Fruit fly (Drosophila melanogaster) whole organism, prepupa: Measurements from ENCODE around the gene CG42710.

ENCODE experiments used
- CG10669 ChIP-seq: fragments of 200-800 bp; sonication (Bioruptor generic); optimal IDR thresholded peaks from 3 replicates; lab custom pipeline; 2018; ENCODE audit warnings: missing biosample characterization, mild to moderate bottlenecking, missing genetic modification characterization, moderate library complexity
- CG6808 ChIP-seq: fragments of 200-800 bp; sonication (Bioruptor generic); optimal IDR thresholded peaks from 3 replicates; lab custom pipeline; 2017; ENCODE audit warnings: missing biosample characterization, missing genetic modification characterization, mild to moderate bottlenecking, moderate library complexity, missing genetic modification reagents
- CG7368 ChIP-seq: fragments of 200-800 bp; sonication (Bioruptor generic); optimal IDR thresholded peaks from 3 replicates; lab custom pipeline; 2016; ENCODE audit warnings: missing biosample characterization, missing genetic modification characterization
- CG8319 ChIP-seq: fragments of 200-800 bp; sonication (Bioruptor generic); optimal IDR thresholded peaks from 3 replicates; lab custom pipeline; 2016; ENCODE audit warnings: missing biosample characterization, missing genetic modification characterization
- Eip75B ChIP-seq: fragments of 200-800 bp; sonication (Bioruptor generic); optimal IDR thresholded peaks from 3 replicates; lab custom pipeline; 2016; ENCODE audit warnings: missing biosample characterization, missing genetic modification characterization
- Ets21C ChIP-seq: fragments of 200-800 bp; sonication (Bioruptor generic); optimal IDR thresholded peaks from 3 replicates; lab custom pipeline; 2016; ENCODE audit warnings: missing biosample characterization, missing genetic modification characterization
- Gug ChIP-seq: fragments of 200-800 bp; sonication (Bioruptor generic); IDR thresholded peaks from 2 replicates; pipeline ENCODE4 v1.3.6; 2022; ENCODE audit warnings: missing biosample characterization, missing genetic modification characterization
- Hr39 ChIP-seq: fragments of 200-800 bp; sonication (Bioruptor generic); optimal IDR thresholded peaks from 2 replicates; lab custom pipeline; 2016; ENCODE audit warnings: missing biosample characterization, missing genetic modification characterization
- Met ChIP-seq: fragments of 200-800 bp; sonication (Bioruptor generic); optimal IDR thresholded peaks from 3 replicates; lab custom pipeline; 2016; ENCODE audit warnings: missing biosample characterization, missing genetic modification characterization
- Smox ChIP-seq: fragments of 200-800 bp; sonication (Bioruptor generic); optimal IDR thresholded peaks from 3 replicates; lab custom pipeline; 2016; ENCODE audit warnings: missing biosample characterization, missing genetic modification characterization
- Sox102F ChIP-seq: fragments of 200-800 bp; sonication (Bioruptor generic); optimal IDR thresholded peaks from 2 replicates; lab custom pipeline; 2016; ENCODE audit warnings: missing biosample characterization, mild to moderate bottlenecking, missing genetic modification characterization
- salr ChIP-seq, 2 experiments: fragments of 200-800 bp; sonication (Bioruptor generic); optimal IDR thresholded peaks; 3 replicates each; lab custom pipeline; 2016 to 2018; ENCODE audit warnings: missing biosample characterization in 2 of 2, missing genetic modification characterization in 2 of 2, mild to moderate bottlenecking in 1 of 2
- vri ChIP-seq: fragments of 200-800 bp; sonication (Bioruptor generic); optimal IDR thresholded peaks from 3 replicates; lab custom pipeline; 2016; ENCODE audit warnings: missing biosample characterization, mild to moderate bottlenecking, missing genetic modification characterization

- TF ChIP-seq Hr39 (GFP tag; lab: Kevin White, UChicago) (no peak), Ets21C (GFP tag; lab: Kevin White, UChicago) (peak; percentile 1), CG7368 (GFP tag; lab: Kevin White, UChicago) (no peak), Gug (no peak), Eip75B (GFP tag; lab: Kevin White, UChicago) (peak; percentile 26), salr (GFP tag; optimal IDR thresholded peaks at IDR 0.05; lab: Kevin White, UChicago) (no peak), vri (GFP tag; lab: Kevin White, UChicago) (peak; percentile 95), CG6808 (GFP tag; lab: Kevin White, UChicago) (peak; percentile 19), Met (GFP tag; lab: Kevin White, UChicago) (peak; percentile 3), Smox (GFP tag; lab: Kevin White, UChicago) (no peak), CG10669 (GFP tag; lab: Kevin White, UChicago) (no peak), CG8319 (GFP tag; lab: Kevin White, UChicago) (no peak), Sox102F (GFP tag; lab: Kevin White, UChicago) (peak; percentile 31)
Measured at dm6 chr2L:8735572-8735996, 46.7 kb downstream of the CG42710 start.
